Worm (Caenorhabditis elegans) whole organism, L1 larva: ENCODE measurements around the gene C08B6.14.

ENCODE experiments used
- alr-1 ChIP-seq: fragments of 200-800 bp; sonication (Bioruptor generic); optimal IDR thresholded peaks from 2 replicates; lab custom pipeline; 2018; ENCODE audit warnings: borderline replicate concordance, mild to moderate bottlenecking, missing genetic modification characterization, missing compliant biosample characterization
- blmp-1 ChIP-seq: fragments of 150-350 bp; optimal IDR thresholded peaks from 2 replicates; lab custom pipeline; 2014; ENCODE audit warnings: missing biosample characterization, missing genetic modification characterization
- egl-13 ChIP-seq: sonication (generic microtip); optimal IDR thresholded peaks from 2 replicates; lab custom pipeline; 2016; ENCODE audit warnings: missing genotype, missing genetic modification reagents, missing genetic modification characterization, missing compliant biosample characterization
- egl-27 ChIP-seq, 2 experiments: fragments of 150-350 bp in 1 of 2; sonication (generic microtip); optimal IDR thresholded peaks; 3 replicates each; lab custom pipeline; 2017 to 2018; ENCODE audit warnings: missing biosample characterization in 2 of 2, missing genetic modification characterization in 2 of 2, missing genetic modification reagents in 2 of 2
- fkh-10 ChIP-seq: sonication (generic microtip); optimal IDR thresholded peaks from 2 replicates; lab custom pipeline; 2017; ENCODE audit warnings: missing biosample characterization, missing genetic modification reagents, missing genetic modification characterization
- fos-1 ChIP-seq: fragments of 150-350 bp; optimal IDR thresholded peaks from 2 replicates; lab custom pipeline; 2014; ENCODE audit warnings: missing biosample characterization, missing genetic modification characterization
- lin-39 ChIP-seq: fragments of 150-350 bp; optimal IDR thresholded peaks from 2 replicates; lab custom pipeline; 2014; ENCODE audit warnings: missing biosample characterization, missing genetic modification reagents, missing genetic modification characterization
- mdl-1 ChIP-seq, 2 experiments: fragments of 150-350 bp; optimal IDR thresholded peaks; 2 replicates each; lab custom pipeline; 2014 to 2017; ENCODE audit warnings: missing biosample characterization in 2 of 2, missing genetic modification characterization in 2 of 2, inconsistent platforms in 1 of 2
- nhr-11 ChIP-seq: fragments of 150-350 bp; optimal IDR thresholded peaks from 2 replicates; lab custom pipeline; 2014; ENCODE audit warnings: missing biosample characterization, missing genetic modification characterization
- pqm-1 ChIP-seq: sonication (generic microtip); optimal IDR thresholded peaks from 3 replicates; lab custom pipeline; 2017; ENCODE audit warnings: missing biosample characterization, missing genetic modification characterization
- swsn-7 ChIP-seq: sonication (generic microtip); optimal IDR thresholded peaks from 2 replicates; lab custom pipeline; 2016; ENCODE audit warnings: missing genetic modification characterization, missing compliant biosample characterization
- vab-15 ChIP-seq: sonication (generic microtip); optimal IDR thresholded peaks from 2 replicates; lab custom pipeline; 2017; ENCODE audit warnings: missing genotype, mild to moderate bottlenecking, missing genetic modification characterization, missing compliant biosample characterization
- xbp-1 ChIP-seq: sonication (generic microtip); optimal IDR thresholded peaks from 2 replicates; lab custom pipeline; 2016; ENCODE audit warnings: missing genetic modification characterization, missing compliant biosample characterization
- zag-1 ChIP-seq: fragments of 150-350 bp; optimal IDR thresholded peaks from 2 replicates; lab custom pipeline; 2014; ENCODE audit warnings: missing biosample characterization, missing genetic modification characterization

DNA sequence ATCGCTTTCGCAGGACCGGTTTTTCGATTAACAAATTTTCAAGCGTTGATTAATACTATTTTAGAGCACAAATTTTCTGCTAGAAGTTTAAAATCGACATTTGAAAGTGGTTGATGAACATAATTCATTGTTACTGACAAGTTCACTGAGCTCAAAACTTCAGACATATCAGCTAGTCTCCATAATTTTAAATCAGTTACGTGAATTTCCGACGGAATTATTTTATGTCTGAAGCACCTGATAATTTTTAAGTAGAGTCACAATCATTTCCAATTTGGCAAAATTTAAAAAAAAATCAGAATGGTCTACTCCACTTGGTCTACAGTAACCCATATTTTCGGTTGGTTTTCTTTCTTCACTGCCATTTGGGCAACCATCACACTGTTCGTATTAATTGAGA lies 50.0 kb downstream of the C08B6.14 start, which contains the start of gene str-118:
- TF ChIP-seq egl-27 (tag; optimal IDR thresholded peaks at IDR 0.05; lab: Kevin White, UChicago) (no peak), egl-13 (tag; lab: Kevin White, UChicago) (no peak), mdl-1 (tag; optimal IDR thresholded peaks at IDR 0.05; lab: Kevin White, UChicago) (no peak), zag-1 (tag; lab: Kevin White, UChicago) (no peak), swsn-7 (tag; lab: Kevin White, UChicago) (no peak), pqm-1 (tag; lab: Kevin White, UChicago) (no peak), nhr-11 (tag; lab: Kevin White, UChicago) (no peak), fkh-10 (GFP tag; lab: Kevin White, UChicago) (no peak), fos-1 (no peak), blmp-1 (tag; lab: Kevin White, UChicago) (no peak), alr-1 (tag; lab: Kevin White, UChicago) (no peak), xbp-1 (no peak), vab-15 (tag; lab: Kevin White, UChicago) (no peak), lin-39 (no peak)
